Fruit fly (Drosophila melanogaster) whole organism, adult: ENCODE results near the gene CG7573.

ENCODE experiments used
- ovo ChIP-seq: fragments of 200-800 bp; sonication (Bioruptor generic); optimal IDR thresholded peaks from 2 replicates; lab custom pipeline; 2016; ENCODE audit warnings: missing biosample characterization, missing genetic modification characterization
- pad ChIP-seq: fragments of 200-800 bp; sonication (Bioruptor generic); optimal IDR thresholded peaks from 3 replicates; lab custom pipeline; 2017; ENCODE audit warnings: missing biosample characterization, missing genetic modification characterization, mild to moderate bottlenecking, moderate library complexity, missing genetic modification reagents

dm6 chr3L:11280574-11281135, 30.9 kb upstream of the CG7573 start:
- no peak for TF ChIP-seq ovo
- TF ChIP-seq pad: no peak
